Fruit fly (Drosophila melanogaster): Measurements from ENCODE around the gene Cen.

Cen gene

DNA sequence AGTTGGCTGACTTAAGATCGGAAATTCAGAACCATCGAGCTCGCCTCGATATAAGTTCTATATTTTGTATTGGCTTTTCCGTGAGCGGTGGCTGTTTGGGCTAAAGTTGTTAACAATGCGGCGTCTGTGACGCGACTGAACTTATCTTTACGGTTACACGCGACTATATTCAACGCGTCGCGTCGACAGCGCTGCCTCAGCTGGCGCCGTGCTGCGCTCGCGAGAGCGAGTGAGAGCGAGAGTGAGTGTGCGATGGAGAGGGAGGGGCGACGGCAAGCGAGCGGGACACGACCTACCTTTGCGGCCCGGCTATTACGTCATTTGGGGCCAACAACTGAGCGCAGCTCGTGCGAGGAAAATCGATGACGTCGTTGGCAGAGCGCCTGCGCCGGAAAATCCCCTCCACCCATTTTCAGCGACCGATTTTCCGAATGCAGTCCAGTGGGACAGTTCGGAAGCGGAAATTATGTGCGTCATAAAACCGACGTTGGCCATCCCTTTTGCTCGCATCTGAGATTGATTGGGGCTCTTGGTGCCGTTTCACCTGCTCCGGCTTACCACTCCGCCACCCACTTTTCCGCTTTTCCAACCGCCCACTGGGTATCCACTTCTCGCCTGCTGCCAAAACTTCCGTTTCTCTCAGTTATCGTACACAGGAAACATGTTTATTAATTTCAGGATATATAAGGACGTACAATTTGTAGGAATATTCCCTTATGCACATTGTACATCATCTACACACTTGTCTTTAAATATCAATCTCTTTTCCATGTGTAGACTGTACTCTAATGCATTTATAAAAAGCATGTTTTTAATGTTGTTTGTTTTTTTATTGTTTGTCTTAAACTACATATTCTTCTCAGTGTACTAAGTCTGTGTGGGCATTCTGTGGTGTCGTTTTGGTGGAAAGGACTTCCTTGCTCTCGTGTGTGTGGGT, 33.1 kb upstream of the Cen start, which contains the start of gene Hr38 (continued):
- TF ChIP-seq chinmo (GFP tag; IDR thresholded peaks at IDR 0.05; ENCODE audit: partially characterized antibody) (peak; percentile 97), CG1647 (GFP tag; optimal IDR thresholded peaks at IDR 0.05) (peak; percentile 52), CG12071 (GFP tag; optimal IDR thresholded peaks at IDR 0.05) (peak; percentile 54), Hr51 (GFP tag; optimal IDR thresholded peaks at IDR 0.05) (peak in 1 of 2 experiments; percentile 61), CG9609 (GFP tag; optimal IDR thresholded peaks at IDR 0.05) (peak; percentile 13), schlank (tag; optimal IDR thresholded peaks at IDR 0.05) (peak; percentile 17), abd-A (tag; optimal IDR thresholded peaks at IDR 0.05) (peak; percentile 87), D19B (GFP tag; optimal IDR thresholded peaks at IDR 0.05) (peak; percentile 55), CG18764 (GFP tag; optimal IDR thresholded peaks at IDR 0.05) (no peak), so (GFP tag; IDR thresholded peaks at IDR 0.05) (no peak), tgo (GFP tag; IDR thresholded peaks at IDR 0.05) (0 out of 3 replicates have a peak, but pooled peaks have one; percentile 15), Atf-2 (GFP tag; optimal IDR thresholded peaks at IDR 0.05) (no peak), gem (tag; optimal IDR thresholded peaks at IDR 0.05) (peak; percentile 69), crol (GFP tag; IDR thresholded peaks at IDR 0.05) (peak; percentile 96), fd102C (GFP tag; optimal IDR thresholded peaks at IDR 0.05) (no peak), Six4 (GFP tag; optimal IDR thresholded peaks at IDR 0.05) (peak; percentile 18), CG10959 (GFP tag; IDR thresholded peaks at IDR 0.05) (no peak), CG17359 (tag; optimal IDR thresholded peaks at IDR 0.05) (peak; percentile 64), slbo (GFP tag; IDR thresholded peaks at IDR 0.05) (peak; percentile 72), Atf6 (GFP tag; IDR thresholded peaks at IDR 0.05) (peak; percentile 59), CG10321 (GFP tag; IDR thresholded peaks at IDR 0.05) (peak; percentile 65), al (GFP tag; IDR thresholded peaks at IDR 0.05) (peak; percentile 31; the same call in 1 of the 2 replicates), eyg (GFP tag; optimal IDR thresholded peaks at IDR 0.05) (peak; percentile 15), HHEX (GFP tag; optimal IDR thresholded peaks at IDR 0.05) (peak; percentile 43), Gug (GFP tag; IDR thresholded peaks at IDR 0.05) (0 out of 4 replicates have a peak, but pooled peaks have one; percentile 7), Spps (tag; optimal IDR thresholded peaks at IDR 0.05) (no peak), scrt (GFP tag; optimal IDR thresholded peaks at IDR 0.05) (peak; percentile 69), ERR (GFP tag; optimal IDR thresholded peaks at IDR 0.05) (peak; percentile 9), CG4424 (GFP tag; optimal IDR thresholded peaks at IDR 0.05) (peak; percentile 10), Dll (GFP tag; IDR thresholded peaks at IDR 0.05; ENCODE audit: partially characterized antibody) (peak; percentile 33; the same call in 1 of the 4 replicates), CG6813 (GFP tag; optimal IDR thresholded peaks at IDR 0.05) (peak; percentile 18), dmrt99B (tag; optimal IDR thresholded peaks at IDR 0.05) (peak; percentile 73), Bgb (GFP tag; IDR thresholded peaks at IDR 0.05; ENCODE audit: partially characterized antibody) (peak; percentile 16; the same call in 1 of the 2 replicates), zfh2 (GFP tag; optimal IDR thresholded peaks at IDR 0.05) (peak; percentile 22), zf30C (GFP tag; optimal IDR thresholded peaks at IDR 0.05) (peak; percentile 42), CG1832 (GFP tag; optimal IDR thresholded peaks at IDR 0.05) (peak; percentile 47), CG6683 (GFP tag; optimal IDR thresholded peaks at IDR 0.05) (peak; percentile 50), sna (GFP tag; IDR thresholded peaks at IDR 0.05; ENCODE audit: partially characterized antibody) (peak; percentile 61), rib (GFP tag; IDR thresholded peaks at IDR 0.05) (0 out of 2 replicates have a peak, but pooled peaks have one; percentile 42), Hand (GFP tag; optimal IDR thresholded peaks at IDR 0.05) (peak; percentile 72), sob (GFP tag; IDR thresholded peaks at IDR 0.05) (0 out of 2 replicates have a peak, but pooled peaks have one; percentile 18), yki (optimal IDR thresholded peaks at IDR 0.05) (no peak), CG9215 (GFP tag; IDR thresholded peaks at IDR 0.05) (0 out of 2 replicates have a peak, but pooled peaks have one; percentile 21), CG34224 (GFP tag; IDR thresholded peaks at IDR 0.05; ENCODE audit: partially characterized antibody) (peak; percentile 66; the same call in 2 of the 3 replicates), CG11695 (GFP tag; IDR thresholded peaks at IDR 0.05) (0 out of 3 replicates have a peak, but pooled peaks have one; percentile 38), Dek (tag; optimal IDR thresholded peaks at IDR 0.05) (peak; percentile 35), HLH54F (GFP tag; optimal IDR thresholded peaks at IDR 0.05) (peak; percentile 43)

Data from whole organism, embryonic.